Worm (Caenorhabditis elegans) whole organism, L1 larva: ENCODE results near the gene nhr-237.

Source experiments
- C04F5.9 ChIP-seq: sonication (generic microtip); optimal IDR thresholded peaks from 2 replicates; lab custom pipeline; 2016; ENCODE audit warnings: missing genetic modification characterization, missing compliant biosample characterization
- C34B4.2 ChIP-seq: sonication (generic microtip); optimal IDR thresholded peaks from 2 replicates; lab custom pipeline; 2017; ENCODE audit warnings: mild to moderate bottlenecking, missing genetic modification characterization, missing compliant biosample characterization
- F16B12.6 ChIP-seq: fragments of 150-350 bp; optimal IDR thresholded peaks from 2 replicates; lab custom pipeline; 2014; ENCODE audit warnings: missing biosample characterization, missing genetic modification characterization
- aha-1 ChIP-seq: fragments of 150-350 bp; optimal IDR thresholded peaks from 2 replicates; lab custom pipeline; 2014; ENCODE audit warnings: missing biosample characterization, missing genetic modification characterization
- ces-1 ChIP-seq: fragments of 150-350 bp; optimal IDR thresholded peaks from 2 replicates; lab custom pipeline; 2014; ENCODE audit warnings: missing biosample characterization, missing genetic modification reagents, missing genetic modification characterization
- dpl-1 ChIP-seq, 3 experiments: fragments of 150-350 bp in 2 of 3; sonication (generic microtip) in 1 of 3; optimal IDR thresholded peaks; 2 replicates each; lab custom pipeline; 2014 to 2017; ENCODE audit warnings: missing biosample characterization in 3 of 3, missing genetic modification characterization in 3 of 3, missing genetic modification reagents in 3 of 3
- efl-1 ChIP-seq, 4 experiments: fragments of 150-350 bp; optimal IDR thresholded peaks in 3 of 4; peaks in 1 of 4; 1 replicate in 1 of 4; 2 replicates in 3 of 4; lab custom pipeline; 2014; ENCODE audit warnings: missing biosample characterization in 2 of 4, missing genetic modification characterization in 2 of 4, missing genetic modification reagents in 2 of 4
- ets-5 ChIP-seq: fragments of 200-800 bp; sonication (Bioruptor generic); IDR thresholded peaks from 2 replicates; pipeline ENCODE4 v1.3.6; 2022; ENCODE audit warnings: missing genetic modification characterization, missing compliant biosample characterization
- fkh-10 ChIP-seq: sonication (generic microtip); optimal IDR thresholded peaks from 2 replicates; lab custom pipeline; 2017; ENCODE audit warnings: missing biosample characterization, missing genetic modification reagents, missing genetic modification characterization
- fkh-4 ChIP-seq: sonication (generic microtip); optimal IDR thresholded peaks from 2 replicates; lab custom pipeline; 2016; ENCODE audit warnings: missing compliant biosample characterization, missing genetic modification characterization, borderline replicate concordance
- fkh-8 ChIP-seq: sonication (generic microtip); optimal IDR thresholded peaks from 2 replicates; lab custom pipeline; 2016; ENCODE audit warnings: mild to moderate bottlenecking, missing genetic modification characterization, missing compliant biosample characterization
- fos-1 ChIP-seq: fragments of 150-350 bp; optimal IDR thresholded peaks from 2 replicates; lab custom pipeline; 2014; ENCODE audit warnings: missing biosample characterization, missing genetic modification characterization
- grh-1 ChIP-seq: fragments of 200-800 bp; sonication (Bioruptor generic); IDR thresholded peaks from 2 replicates; pipeline ENCODE4 v1.3.6; 2022; ENCODE audit warnings: missing genetic modification reagents, missing genetic modification characterization, missing compliant biosample characterization
- hlh-17 ChIP-seq: fragments of 200-800 bp; sonication (Bioruptor generic); optimal IDR thresholded peaks from 2 replicates; lab custom pipeline; 2018; ENCODE audit warnings: missing genetic modification characterization, mild to moderate bottlenecking, missing compliant biosample characterization, moderate library complexity, borderline replicate concordance
- hlh-4 ChIP-seq: sonication (generic microtip); optimal IDR thresholded peaks from 2 replicates; lab custom pipeline; 2016; ENCODE audit warnings: mild to moderate bottlenecking, missing genetic modification characterization, missing compliant biosample characterization
- isw-1 ChIP-seq: fragments of 200-800 bp; sonication (Bioruptor generic); IDR thresholded peaks from 2 replicates; pipeline ENCODE4 v1.3.6; 2022; ENCODE audit warnings: missing genetic modification characterization, missing compliant biosample characterization
- lin-14 ChIP-seq: fragments of 200-800 bp; sonication (Bioruptor generic); optimal IDR thresholded peaks from 2 replicates; lab custom pipeline; 2018; ENCODE audit warnings: mild to moderate bottlenecking, missing genetic modification characterization, moderate library complexity, missing compliant biosample characterization
- lin-15B ChIP-seq: fragments of 150-350 bp; sonication (generic microtip); optimal IDR thresholded peaks from 3 replicates; lab custom pipeline; 2014; ENCODE audit warnings: missing biosample characterization, missing genetic modification characterization
- mdl-1 ChIP-seq, 2 experiments: fragments of 150-350 bp; optimal IDR thresholded peaks; 2 replicates each; lab custom pipeline; 2014 to 2017; ENCODE audit warnings: missing biosample characterization in 2 of 2, missing genetic modification characterization in 2 of 2, inconsistent platforms in 1 of 2
- nhr-20 ChIP-seq: sonication (generic microtip); optimal IDR thresholded peaks from 2 replicates; lab custom pipeline; 2016; ENCODE audit warnings: mild to moderate bottlenecking, missing genetic modification characterization, missing compliant biosample characterization
- nhr-237 ChIP-seq: fragments of 150-350 bp; optimal IDR thresholded peaks from 2 replicates; lab custom pipeline; 2014; ENCODE audit warnings: missing biosample characterization, missing genetic modification characterization
- nhr-84 ChIP-seq: sonication (generic microtip); optimal IDR thresholded peaks from 2 replicates; lab custom pipeline; 2017; ENCODE audit warnings: missing biosample characterization, missing genetic modification characterization
- pqm-1 ChIP-seq: sonication (generic microtip); optimal IDR thresholded peaks from 3 replicates; lab custom pipeline; 2017; ENCODE audit warnings: missing biosample characterization, missing genetic modification characterization
- rnt-1 ChIP-seq: sonication (generic microtip); optimal IDR thresholded peaks from 2 replicates; lab custom pipeline; 2016; ENCODE audit warnings: mild to moderate bottlenecking, missing genetic modification characterization, moderate library complexity, missing compliant biosample characterization
- skn-1 ChIP-seq: fragments of 150-350 bp; optimal IDR thresholded peaks from 2 replicates; lab custom pipeline; 2014; ENCODE audit warnings: missing biosample characterization, missing genetic modification characterization
- snpc-4 ChIP-seq: fragments of 150-350 bp; optimal IDR thresholded peaks from 2 replicates; lab custom pipeline; 2014; ENCODE audit warnings: missing biosample characterization, missing genetic modification characterization
- sox-4 ChIP-seq: sonication (generic microtip); optimal IDR thresholded peaks from 2 replicates; lab custom pipeline; 2016; ENCODE audit warnings: missing genetic modification characterization, missing compliant biosample characterization
- sup-37 ChIP-seq: fragments of 200-800 bp; sonication (Bioruptor generic); optimal IDR thresholded peaks from 2 replicates; lab custom pipeline; 2018; ENCODE audit warnings: mild to moderate bottlenecking, missing genetic modification characterization, missing compliant biosample characterization
- swsn-7 ChIP-seq: sonication (generic microtip); optimal IDR thresholded peaks from 2 replicates; lab custom pipeline; 2016; ENCODE audit warnings: missing genetic modification characterization, missing compliant biosample characterization
- unc-130 ChIP-seq: fragments of 150-350 bp; optimal IDR thresholded peaks from 2 replicates; lab custom pipeline; 2017; ENCODE audit warnings: missing biosample characterization, missing genetic modification characterization, inconsistent platforms
- unc-62 ChIP-seq: fragments of 150-350 bp; optimal IDR thresholded peaks from 2 replicates; lab custom pipeline; 2014; ENCODE audit warnings: missing biosample characterization, missing genetic modification reagents, missing genetic modification characterization
- vab-15 ChIP-seq: sonication (generic microtip); optimal IDR thresholded peaks from 2 replicates; lab custom pipeline; 2017; ENCODE audit warnings: missing genotype, mild to moderate bottlenecking, missing genetic modification characterization, missing compliant biosample characterization
- zag-1 ChIP-seq: fragments of 150-350 bp; optimal IDR thresholded peaks from 2 replicates; lab custom pipeline; 2014; ENCODE audit warnings: missing biosample characterization, missing genetic modification characterization
- zip-4 ChIP-seq: fragments of 200-800 bp; sonication (Bioruptor generic); optimal IDR thresholded peaks from 2 replicates; lab custom pipeline; 2018; ENCODE audit warnings: mild to moderate bottlenecking, missing genetic modification characterization, moderate library complexity, missing compliant biosample characterization

nhr-237 gene

ce11 chrV:1662270-1662669 is 35.6 kb upstream of the nhr-237 start, which contains the start of gene irld-40:
irld-40 (plus strand) TSS chrV:1662570.
- no peak for TF ChIP-seq sup-37 (GFP tag; lab: Kevin White, UChicago)
- TF ChIP-seq fos-1 (tag; lab: Kevin White, UChicago), result no peak
- TF ChIP-seq rnt-1, result no peak
- TF ChIP-seq aha-1 (tag; lab: Kevin White, UChicago), result no peak

ce11 chrV:1654845-1655244 is 28.2 kb upstream of the nhr-237 start, which contains the start of gene irld-11:
irld-11 (plus strand) TSS chrV:1655145.
- TF ChIP-seq nhr-20 (tag; lab: Kevin White, UChicago) (peak; percentile 32), lin-15B (tag; lab: Kevin White, UChicago) (no peak), fkh-8 (tag; lab: Kevin White, UChicago) (peak; percentile 82), vab-15 (tag; lab: Kevin White, UChicago) (no peak)

- TF ChIP-seq fos-1 (tag; lab: Kevin White, UChicago), result no peak
- TF ChIP-seq, all 84 proteins: peak for 0
These were observed 24.4 kb upstream of the nhr-237 start, which contains the start of gene irld-44 for ce11 chrV:1651045-1651444. irld-44 (plus strand) TSS chrV:1651345.

ce11 chrV:1648000-1648399 is 21.4 kb upstream of the nhr-237 start, which contains the start of gene irld-45:
irld-45 (plus strand) TSS chrV:1648300.
- TF ChIP-seq rnt-1 (no peak), aha-1 (tag; lab: Kevin White, UChicago) (no peak), skn-1 (no peak), F16B12.6 (tag; lab: Kevin White, UChicago) (no peak), unc-62 (GFP tag; lab: Kevin White, UChicago) (no peak), hlh-17 (GFP tag; lab: Kevin White, UChicago) (no peak), swsn-7 (no peak), dpl-1 (GFP tag; optimal IDR thresholded peaks at IDR 0.05; lab: Kevin White, UChicago) (no peak), C34B4.2 (no peak), lin-15B (tag; lab: Kevin White, UChicago) (no peak), isw-1 (GFP tag; lab: Robert Waterston, UW) (no peak), nhr-237 (tag; lab: Kevin White, UChicago) (no peak), zag-1 (tag; lab: Kevin White, UChicago) (no peak), ets-5 (GFP tag; lab: Robert Waterston, UW) (no peak), C04F5.9 (tag; lab: Kevin White, UChicago) (no peak)

- TF ChIP-seq mdl-1 (tag; optimal IDR thresholded peaks at IDR 0.05; lab: Kevin White, UChicago) (no peak), ces-1 (GFP tag; lab: Kevin White, UChicago) (no peak), pqm-1 (no peak), dpl-1 (GFP tag; optimal IDR thresholded peaks at IDR 0.05; lab: Kevin White, UChicago) (no peak), sox-4 (tag; lab: Kevin White, UChicago) (no peak), hlh-17 (GFP tag; lab: Kevin White, UChicago) (no peak), efl-1 (optimal IDR thresholded peaks at IDR 0.05; lab: Kevin White, UChicago) (no peak), efl-1 (GFP tag; optimal IDR thresholded peaks at IDR 0.05 in 1 of 2; lab: Kevin White, UChicago) (no peak), hlh-4 (tag; lab: Kevin White, UChicago) (no peak), grh-1 (GFP tag; lab: Robert Waterston, UW) (no peak), nhr-84 (tag; lab: Kevin White, UChicago) (no peak), fkh-4 (tag; lab: Kevin White, UChicago) (no peak), fkh-10 (GFP tag; lab: Kevin White, UChicago) (no peak)
These were observed 17.3 kb upstream of the nhr-237 start, which contains the start of gene alh-2 for ce11 chrV:1643886-1644285. alh-2 (plus strand) TSS chrV:1644169.

ce11 chrV:1642768-1643167 is 16.1 kb upstream of the nhr-237 start:
- no peak for TF ChIP-seq fkh-10 (GFP tag; lab: Kevin White, UChicago)
- TF ChIP-seq lin-14, result no peak
- no peak for TF ChIP-seq unc-130
- no peak for TF ChIP-seq nhr-84 (tag; lab: Kevin White, UChicago)
- no peak for TF ChIP-seq snpc-4 (tag; lab: Kevin White, UChicago)
- no peak for TF ChIP-seq zip-4 (GFP tag; lab: Kevin White, UChicago)
- no peak for TF ChIP-seq sox-4 (tag; lab: Kevin White, UChicago)
